Fruit fly (Drosophila melanogaster) whole organism, prepupa: ENCODE data around the gene FucTA.
A peak's percentile ranks its signal among the peaks of the same experiment; 100 is the strongest.

ENCODE experiments used
- CG10631 ChIP-seq: fragments of 200-800 bp; sonication (Bioruptor generic); optimal IDR thresholded peaks from 2 replicates; lab custom pipeline; 2016; ENCODE audit warnings: missing biosample characterization, missing genetic modification characterization
- CG10669 ChIP-seq: fragments of 200-800 bp; sonication (Bioruptor generic); optimal IDR thresholded peaks from 3 replicates; lab custom pipeline; 2018; ENCODE audit warnings: missing biosample characterization, mild to moderate bottlenecking, missing genetic modification characterization, moderate library complexity
- CG11294 ChIP-seq: fragments of 200-800 bp; sonication (Bioruptor generic); IDR thresholded peaks from 2 replicates; pipeline ENCODE4 v1.3.6; 2022; ENCODE audit warnings: missing biosample characterization, missing genetic modification characterization
- CG11762 ChIP-seq: fragments of 200-800 bp; sonication (Bioruptor generic); optimal IDR thresholded peaks from 3 replicates; lab custom pipeline; 2016; ENCODE audit warnings: missing biosample characterization, missing genetic modification characterization; ENCODE audit not compliant: insufficient read depth
- CG11902 ChIP-seq: fragments of 200-800 bp; sonication (Bioruptor generic); optimal IDR thresholded peaks from 3 replicates; lab custom pipeline; 2016; ENCODE audit warnings: missing biosample characterization, missing genetic modification characterization
- CG16779 ChIP-seq: fragments of 200-800 bp; sonication (Bioruptor generic); optimal IDR thresholded peaks from 3 replicates; lab custom pipeline; 2017; ENCODE audit warnings: missing biosample characterization, mild to moderate bottlenecking, missing genetic modification characterization
- CG3032 ChIP-seq: fragments of 200-800 bp; optimal IDR thresholded peaks from 2 replicates; lab custom pipeline; 2019; ENCODE audit warnings: missing biosample characterization, mild to moderate bottlenecking, missing genetic modification characterization, moderate library complexity
- CG31627 ChIP-seq: fragments of 200-800 bp; sonication (Bioruptor generic); optimal IDR thresholded peaks from 3 replicates; lab custom pipeline; 2016; ENCODE audit warnings: missing biosample characterization, missing genetic modification characterization
- CG32006 ChIP-seq: fragments of 200-800 bp; sonication (Bioruptor generic); optimal IDR thresholded peaks from 3 replicates; lab custom pipeline; 2017; ENCODE audit warnings: missing biosample characterization, mild to moderate bottlenecking, missing genetic modification characterization
- CG34406 ChIP-seq: fragments of 200-800 bp; sonication (Bioruptor generic); optimal IDR thresholded peaks from 3 replicates; lab custom pipeline; 2016; ENCODE audit warnings: missing biosample characterization, missing genetic modification characterization
- CG3919 ChIP-seq: fragments of 200-800 bp; sonication (Bioruptor generic); optimal IDR thresholded peaks from 3 replicates; lab custom pipeline; 2016; ENCODE audit warnings: missing biosample characterization, missing genetic modification characterization
- CG4318 ChIP-seq: fragments of 200-800 bp; sonication (Bioruptor generic); optimal IDR thresholded peaks from 3 replicates; lab custom pipeline; 2017; ENCODE audit warnings: missing biosample characterization, mild to moderate bottlenecking, missing genetic modification characterization
- CG6163 ChIP-seq: fragments of 200-800 bp; sonication (Bioruptor generic); IDR thresholded peaks from 3 replicates; pipeline ENCODE4 v1.3.6; 2022; ENCODE audit warnings: missing biosample characterization, missing genetic modification characterization
- CG6792 ChIP-seq: fragments of 200-800 bp; sonication (Bioruptor generic); optimal IDR thresholded peaks from 3 replicates; lab custom pipeline; 2016; ENCODE audit warnings: missing biosample characterization, missing genetic modification characterization
- CG6854 ChIP-seq: fragments of 200-800 bp; sonication (Bioruptor generic); optimal IDR thresholded peaks from 2 replicates; lab custom pipeline; 2017; ENCODE audit warnings: missing biosample characterization, mild to moderate bottlenecking, missing genetic modification characterization
- CG8119 ChIP-seq: fragments of 200-800 bp; sonication (Bioruptor generic); IDR thresholded peaks from 3 replicates; pipeline ENCODE4 v1.3.6; 2022; ENCODE audit warnings: missing biosample characterization, missing genetic modification characterization
- CG8632 ChIP-seq: fragments of 200-800 bp; sonication (Bioruptor generic); optimal IDR thresholded peaks from 3 replicates; lab custom pipeline; 2016; ENCODE audit warnings: missing biosample characterization, missing genetic modification characterization
- Eip75B ChIP-seq: fragments of 200-800 bp; sonication (Bioruptor generic); optimal IDR thresholded peaks from 3 replicates; lab custom pipeline; 2016; ENCODE audit warnings: missing biosample characterization, missing genetic modification characterization
- Eip78C ChIP-seq: fragments of 200-800 bp; sonication (Bioruptor generic); peaks from one replicate; lab custom pipeline; 2016; ENCODE audit warnings: missing biosample characterization, missing genetic modification characterization
- Eip93F ChIP-seq: fragments of 200-800 bp; sonication (Bioruptor generic); optimal IDR thresholded peaks from 2 replicates; lab custom pipeline; 2016; ENCODE audit warnings: missing biosample characterization, mild to moderate bottlenecking, missing genetic modification characterization
- Ets21C ChIP-seq: fragments of 200-800 bp; sonication (Bioruptor generic); optimal IDR thresholded peaks from 3 replicates; lab custom pipeline; 2016; ENCODE audit warnings: missing biosample characterization, missing genetic modification characterization
- Ets96B ChIP-seq: fragments of 200-800 bp; optimal IDR thresholded peaks from 2 replicates; lab custom pipeline; 2019; ENCODE audit warnings: missing biosample characterization, mild to moderate bottlenecking, missing genetic modification characterization, moderate library complexity
- Gug ChIP-seq: fragments of 200-800 bp; sonication (Bioruptor generic); IDR thresholded peaks from 2 replicates; pipeline ENCODE4 v1.3.6; 2022; ENCODE audit warnings: missing biosample characterization, missing genetic modification characterization
- Hr38 ChIP-seq: sonication (Bioruptor generic); optimal IDR thresholded peaks from 2 replicates; lab custom pipeline; 2016; ENCODE audit warnings: missing biosample characterization, missing genetic modification characterization
- Lpt ChIP-seq: fragments of 200-800 bp; sonication (Bioruptor generic); optimal IDR thresholded peaks from 3 replicates; lab custom pipeline; 2016; ENCODE audit warnings: missing biosample characterization, missing genetic modification characterization
- OdsH ChIP-seq: fragments of 200-800 bp; sonication (Bioruptor generic); optimal IDR thresholded peaks from 3 replicates; lab custom pipeline; 2016; ENCODE audit warnings: missing biosample characterization, missing genetic modification characterization
- Sox102F ChIP-seq: fragments of 200-800 bp; sonication (Bioruptor generic); optimal IDR thresholded peaks from 2 replicates; lab custom pipeline; 2016; ENCODE audit warnings: missing biosample characterization, mild to moderate bottlenecking, missing genetic modification characterization
- Sox14 ChIP-seq: fragments of 200-800 bp; sonication (Bioruptor generic); optimal IDR thresholded peaks from 3 replicates; lab custom pipeline; 2016; ENCODE audit warnings: missing biosample characterization, missing genetic modification characterization
- acj6 ChIP-seq: fragments of 200-800 bp; sonication (Bioruptor generic); optimal IDR thresholded peaks from 3 replicates; lab custom pipeline; 2016; ENCODE audit warnings: missing biosample characterization, missing genetic modification characterization
- cyc ChIP-seq: fragments of 200-800 bp; sonication (Bioruptor generic); optimal IDR thresholded peaks from 3 replicates; lab custom pipeline; 2016; ENCODE audit warnings: missing biosample characterization, missing genetic modification characterization
- dac ChIP-seq: fragments of 200-800 bp; sonication (Bioruptor generic); optimal IDR thresholded peaks from 2 replicates; lab custom pipeline; 2017; ENCODE audit warnings: missing biosample characterization, mild to moderate bottlenecking, missing genetic modification characterization
- dsx ChIP-seq: fragments of 200-800 bp; optimal IDR thresholded peaks from 3 replicates; lab custom pipeline; 2019; ENCODE audit warnings: missing biosample characterization, mild to moderate bottlenecking, missing genetic modification characterization, moderate library complexity; ENCODE audit not compliant: poor library complexity, severe bottlenecking
- eg ChIP-seq: fragments of 200-800 bp; sonication (Bioruptor generic); IDR thresholded peaks from 3 replicates; pipeline ENCODE4 v1.3.6; 2022; ENCODE audit warnings: missing biosample characterization, missing genetic modification characterization
- esn ChIP-seq: fragments of 200-800 bp; sonication (Bioruptor generic); optimal IDR thresholded peaks from 2 replicates; lab custom pipeline; 2016; ENCODE audit warnings: missing biosample characterization, mild to moderate bottlenecking, missing genetic modification characterization, moderate library complexity
- fd59A ChIP-seq: fragments of 200-800 bp; sonication (Bioruptor generic); optimal IDR thresholded peaks from 2 replicates; lab custom pipeline; 2017; ENCODE audit warnings: missing biosample characterization, mild to moderate bottlenecking, missing genetic modification characterization, missing genetic modification reagents
- net ChIP-seq: fragments of 200-800 bp; sonication (Bioruptor generic); optimal IDR thresholded peaks from 3 replicates; lab custom pipeline; 2016; ENCODE audit warnings: missing biosample characterization, missing genetic modification characterization
- pdm3 ChIP-seq: fragments of 200-800 bp; sonication (Bioruptor generic); optimal IDR thresholded peaks from 3 replicates; lab custom pipeline; 2016; ENCODE audit warnings: missing biosample characterization, missing genetic modification characterization
- salr ChIP-seq, 2 experiments: fragments of 200-800 bp; sonication (Bioruptor generic); optimal IDR thresholded peaks; 3 replicates each; lab custom pipeline; 2016 to 2018; ENCODE audit warnings: missing biosample characterization in 2 of 2, missing genetic modification characterization in 2 of 2, mild to moderate bottlenecking in 1 of 2
- svp ChIP-seq: fragments of 200-800 bp; sonication (Bioruptor generic); peaks from one replicate; lab custom pipeline; 2016; ENCODE audit warnings: missing biosample characterization, missing genetic modification characterization
- topi ChIP-seq: fragments of 200-800 bp; sonication (Bioruptor generic); optimal IDR thresholded peaks from 3 replicates; lab custom pipeline; 2016; ENCODE audit warnings: missing biosample characterization, missing genetic modification characterization
- vri ChIP-seq: fragments of 200-800 bp; sonication (Bioruptor generic); optimal IDR thresholded peaks from 3 replicates; lab custom pipeline; 2016; ENCODE audit warnings: missing biosample characterization, mild to moderate bottlenecking, missing genetic modification characterization

The FucTA gene

dm6 chr3L:15174086-15174485 lies 27.1 kb downstream of the FucTA start (continued):
- TF ChIP-seq Ets96B = peak; percentile 91
- peak; percentile 44 for TF ChIP-seq CG11902
- peak; percentile 48 for TF ChIP-seq CG3919 (GFP tag; lab: Kevin White, UChicago)
- no peak for TF ChIP-seq dac (GFP tag; lab: Kevin White, UChicago)
- peak; percentile 58 for TF ChIP-seq CG10669 (GFP tag; lab: Kevin White, UChicago)
- TF ChIP-seq eg (GFP tag; lab: Robert Waterston, UW) = no peak
- peak; percentile 63 for TF ChIP-seq esn (GFP tag; lab: Kevin White, UChicago)
- TF ChIP-seq Eip78C (GFP tag; lab: Kevin White, UChicago) = peak; percentile 87
- TF ChIP-seq dsx (GFP tag; lab: Kevin White, UChicago) = peak; percentile 79
- TF ChIP-seq CG3032 (tag; lab: Kevin White, UChicago) = peak; percentile 81
- TF ChIP-seq Gug (GFP tag; lab: Robert Waterston, UW) = no peak
- TF ChIP-seq Lpt (GFP tag; lab: Kevin White, UChicago) = no peak
- no peak for TF ChIP-seq vri (GFP tag; lab: Kevin White, UChicago)
- peak; percentile 46 for TF ChIP-seq CG16779
- peak; percentile 9 for TF ChIP-seq CG6854 (GFP tag; lab: Kevin White, UChicago)
- no peak for TF ChIP-seq CG6163 (GFP tag; lab: Robert Waterston, UW)
- TF ChIP-seq Ets21C (GFP tag; lab: Kevin White, UChicago) = no peak
- peak; percentile 42; the same call in 1 of the 3 replicates for TF ChIP-seq CG8119 (GFP tag; lab: Robert Waterston, UW)
- peak; percentile 27 for TF ChIP-seq CG32006 (GFP tag; lab: Kevin White, UChicago)
- TF ChIP-seq CG11762 (GFP tag; lab: Kevin White, UChicago) = no peak
- peak; percentile 72 for TF ChIP-seq acj6
- TF ChIP-seq pdm3 = peak; percentile 16
- peak; percentile 80 for TF ChIP-seq CG34406 (GFP tag; lab: Kevin White, UChicago)
- TF ChIP-seq CG31627 (GFP tag; lab: Kevin White, UChicago) = no peak
- TF ChIP-seq CG10631 (GFP tag; lab: Kevin White, UChicago) = peak; percentile 80
- TF ChIP-seq, all 60 proteins: peak for 40

dm6 chr3L:15174823-15175222 lies 27.9 kb downstream of the FucTA start:
- no peak for TF ChIP-seq Sox102F (GFP tag; lab: Kevin White, UChicago)
- no peak for TF ChIP-seq CG6792 (GFP tag; lab: Kevin White, UChicago)
- peak; percentile 24 for TF ChIP-seq dsx (GFP tag; lab: Kevin White, UChicago)
- no peak for TF ChIP-seq CG11902
- TF ChIP-seq fd59A (GFP tag; lab: Kevin White, UChicago) = no peak
- TF ChIP-seq topi (GFP tag; lab: Kevin White, UChicago) = no peak
- no peak for TF ChIP-seq Eip93F (GFP tag; lab: Kevin White, UChicago)
- TF ChIP-seq net = no peak
- peak; percentile 18 for TF ChIP-seq OdsH (GFP tag; lab: Kevin White, UChicago)
- TF ChIP-seq Ets96B = peak; percentile 50
- no peak for TF ChIP-seq Hr38 (GFP tag; lab: Kevin White, UChicago)
- TF ChIP-seq CG3032 (tag; lab: Kevin White, UChicago) = peak; percentile 38
- no peak for TF ChIP-seq CG31627 (GFP tag; lab: Kevin White, UChicago)
- peak; percentile 59 for TF ChIP-seq Eip78C (GFP tag; lab: Kevin White, UChicago)
- peak; percentile 2 for TF ChIP-seq CG8632 (GFP tag; lab: Kevin White, UChicago)
- peak; percentile 1 for TF ChIP-seq CG10631 (GFP tag; lab: Kevin White, UChicago)
- no peak for TF ChIP-seq CG10669 (GFP tag; lab: Kevin White, UChicago)
- peak; percentile 48 for TF ChIP-seq CG34406 (GFP tag; lab: Kevin White, UChicago)
- peak; percentile 15 for TF ChIP-seq acj6
- no peak for TF ChIP-seq cyc (GFP tag; lab: Kevin White, UChicago)
- TF ChIP-seq esn (GFP tag; lab: Kevin White, UChicago) = no peak
- TF ChIP-seq eg (GFP tag; lab: Robert Waterston, UW) = no peak
- TF ChIP-seq Sox14 (GFP tag; lab: Kevin White, UChicago) = no peak

dm6 chr3L:15176641-15177215 lies 29.8 kb downstream of the FucTA start:
- TF ChIP-seq CG4318 (GFP tag; lab: Kevin White, UChicago) = no peak
- no peak for TF ChIP-seq Eip75B (GFP tag; lab: Kevin White, UChicago)
- peak in 1 of 2 experiments; percentile 3 for TF ChIP-seq salr (GFP tag; optimal IDR thresholded peaks at IDR 0.05; lab: Kevin White, UChicago)
- 0 out of 3 replicates have a peak, but pooled peaks have one; percentile 19 for TF ChIP-seq CG6163 (GFP tag; lab: Robert Waterston, UW)
- no peak for TF ChIP-seq CG11294 (GFP tag; lab: Robert Waterston, UW)
- peak; percentile 25; the same call in 2 of the 3 replicates for TF ChIP-seq eg (GFP tag; lab: Robert Waterston, UW)
- TF ChIP-seq Eip93F (GFP tag; lab: Kevin White, UChicago) = no peak
- TF ChIP-seq CG32006 (GFP tag; lab: Kevin White, UChicago) = peak; percentile 1
- TF ChIP-seq svp (GFP tag; lab: Kevin White, UChicago) = peak; percentile 15
